Fruit fly (Drosophila melanogaster) whole organism: ENCODE results near the gene her.

ENCODE experiments used
- CG8478 ChIP-seq: fragments of >200 bp; optimal IDR thresholded peaks from 2 replicates; lab custom pipeline; 2018; ENCODE audit warnings: inconsistent platforms
- Dll ChIP-seq: fragments of >200 bp; optimal IDR thresholded peaks from 2 replicates; lab custom pipeline; 2017
- EcR ChIP-seq, 2 experiments: fragments of >200 bp; optimal IDR thresholded peaks; 2 replicates each; lab custom pipeline; 2017; ENCODE audit warnings: missing biosample characterization in 2 of 2, missing genetic modification characterization in 2 of 2, missing genetic modification reagents in 2 of 2
- pan ChIP-seq: fragments of >200 bp; optimal IDR thresholded peaks from 2 replicates; lab custom pipeline; 2017
- psq ChIP-seq: fragments of >200 bp; optimal IDR thresholded peaks from 2 replicates; lab custom pipeline; 2017
- usp ChIP-seq: fragments of >200 bp; optimal IDR thresholded peaks from 2 replicates; lab custom pipeline; 2017; ENCODE audit warnings: missing biosample characterization, missing genetic modification characterization, mixed read lengths

her gene

DNA sequence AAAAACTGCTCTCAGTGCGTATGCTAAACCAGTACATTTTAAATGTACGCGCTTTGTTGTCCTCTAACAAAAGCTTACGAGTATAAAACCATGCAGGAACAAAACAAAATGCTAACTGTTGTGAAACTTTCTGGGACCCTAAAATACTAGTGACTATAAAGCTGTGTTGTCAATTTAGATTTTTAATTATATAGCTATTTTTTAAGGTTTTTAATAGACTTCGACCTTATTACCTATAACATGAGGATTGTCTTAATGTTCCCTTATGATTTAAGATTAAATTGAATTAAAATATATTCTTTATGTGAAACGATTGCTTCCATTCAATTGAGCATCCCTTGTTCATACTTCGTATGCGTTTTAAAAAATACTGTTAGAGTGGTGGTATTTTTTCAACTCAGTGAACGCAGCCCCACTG lies 20.3 kb upstream of the her start:
- TF ChIP-seq EcR (GFP tag; optimal IDR thresholded peaks at IDR 0.05; lab: Kevin White, UChicago) (no peak), pan (lab: Kevin White, UChicago) (no peak), psq (lab: Kevin White, UChicago) (no peak), Dll (lab: Kevin White, UChicago) (no peak), usp (no peak)

DNA sequence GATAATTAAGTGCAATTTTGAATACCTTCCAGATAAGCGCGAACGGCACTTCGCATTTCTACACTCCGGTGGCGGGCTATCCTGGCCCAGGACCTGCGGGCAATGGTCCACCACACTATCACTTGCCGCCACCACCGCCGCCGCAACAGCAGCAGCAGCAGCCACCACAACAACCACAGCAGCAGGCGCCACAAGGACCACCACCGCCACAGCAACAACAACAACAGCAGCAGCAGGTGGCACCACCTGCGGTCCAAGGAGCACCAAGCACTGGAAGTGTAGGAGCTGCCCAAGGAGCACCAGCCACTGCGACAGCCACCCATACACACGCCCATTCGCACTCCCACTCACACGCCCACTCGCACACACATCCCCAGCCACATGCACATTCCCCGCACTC lies 19.5 kb upstream of the her start:
- TF ChIP-seq pan (lab: Kevin White, UChicago): no peak
- TF ChIP-seq Dll (lab: Kevin White, UChicago): no peak
- TF ChIP-seq usp: no peak
- TF ChIP-seq CG8478 (lab: Kevin White, UChicago): no peak
- TF ChIP-seq EcR (GFP tag; optimal IDR thresholded peaks at IDR 0.05; lab: Kevin White, UChicago): no peak
- no peak for TF ChIP-seq psq (lab: Kevin White, UChicago)

- TF ChIP-seq EcR (GFP tag; optimal IDR thresholded peaks at IDR 0.05; lab: Kevin White, UChicago) (no peak), usp (no peak), CG8478 (lab: Kevin White, UChicago) (no peak), pan (lab: Kevin White, UChicago) (no peak), Dll (lab: Kevin White, UChicago) (no peak), psq (lab: Kevin White, UChicago) (no peak)
Measured at dm6 chr2L:16672290-16672689, 4.7 kb upstream of the her start.

- no peak for TF ChIP-seq usp
- TF ChIP-seq Dll (lab: Kevin White, UChicago): no peak
- TF ChIP-seq CG8478 (lab: Kevin White, UChicago): no peak
- TF ChIP-seq psq (lab: Kevin White, UChicago): no peak
- TF ChIP-seq EcR (GFP tag; optimal IDR thresholded peaks at IDR 0.05; lab: Kevin White, UChicago): no peak
- no peak for TF ChIP-seq pan (lab: Kevin White, UChicago)
Measured at dm6 chr2L:16679073-16679472, 2.1 kb downstream of the her start.

dm6 chr2L:16679817-16680683 lies 3.1 kb downstream of the her start, which contains the start of the genes grp and squ:
Gene grp, plus strand, starts transcription at chr2L:16680054.
Gene squ, plus strand, starts transcription at chr2L:16680054.
- TF ChIP-seq pan (lab: Kevin White, UChicago) (no peak), EcR (GFP tag; optimal IDR thresholded peaks at IDR 0.05; lab: Kevin White, UChicago) (peak; percentile 20 to 62), psq (lab: Kevin White, UChicago) (no peak)

DNA sequence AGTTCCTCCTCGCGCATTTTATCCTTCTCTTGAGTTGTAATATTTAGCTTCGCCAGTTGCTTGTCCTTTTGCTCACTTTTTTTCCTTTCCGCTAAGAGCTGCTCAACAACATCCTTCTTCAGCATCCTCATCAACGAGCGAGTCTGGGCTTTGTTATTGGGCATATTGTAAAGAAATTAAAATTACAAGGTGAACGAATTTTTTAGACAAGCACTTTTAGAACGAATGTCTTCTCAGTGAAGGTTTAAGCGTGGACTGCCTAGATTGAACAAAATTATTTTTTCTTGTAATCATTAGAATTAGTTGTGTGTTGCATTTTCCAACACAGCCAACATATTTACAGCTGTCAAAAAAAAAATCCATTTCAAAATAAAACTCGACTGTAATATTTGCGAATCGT lies 5.2 kb downstream of the her start, which contains the start of gene CG33552:
Gene CG33552 (plus strand): TSS at position 301 of the 400 bp plus-strand sequence.
- TF ChIP-seq EcR (GFP tag; optimal IDR thresholded peaks at IDR 0.05; lab: Kevin White, UChicago): no peak
- TF ChIP-seq pan (lab: Kevin White, UChicago): no peak
- TF ChIP-seq psq (lab: Kevin White, UChicago): no peak
- no peak for TF ChIP-seq Dll (lab: Kevin White, UChicago)
- no peak for TF ChIP-seq usp
- no peak for TF ChIP-seq CG8478 (lab: Kevin White, UChicago)

dm6 chr2L:16683958-16684877 lies 7.2 kb downstream of the her start, which contains the start of gene CG31807:
Gene CG31807, minus strand, starts transcription at chr2L:16684008.
- TF ChIP-seq Dll (lab: Kevin White, UChicago) (no peak), EcR (GFP tag; optimal IDR thresholded peaks at IDR 0.05; lab: Kevin White, UChicago) (no peak)

DNA sequence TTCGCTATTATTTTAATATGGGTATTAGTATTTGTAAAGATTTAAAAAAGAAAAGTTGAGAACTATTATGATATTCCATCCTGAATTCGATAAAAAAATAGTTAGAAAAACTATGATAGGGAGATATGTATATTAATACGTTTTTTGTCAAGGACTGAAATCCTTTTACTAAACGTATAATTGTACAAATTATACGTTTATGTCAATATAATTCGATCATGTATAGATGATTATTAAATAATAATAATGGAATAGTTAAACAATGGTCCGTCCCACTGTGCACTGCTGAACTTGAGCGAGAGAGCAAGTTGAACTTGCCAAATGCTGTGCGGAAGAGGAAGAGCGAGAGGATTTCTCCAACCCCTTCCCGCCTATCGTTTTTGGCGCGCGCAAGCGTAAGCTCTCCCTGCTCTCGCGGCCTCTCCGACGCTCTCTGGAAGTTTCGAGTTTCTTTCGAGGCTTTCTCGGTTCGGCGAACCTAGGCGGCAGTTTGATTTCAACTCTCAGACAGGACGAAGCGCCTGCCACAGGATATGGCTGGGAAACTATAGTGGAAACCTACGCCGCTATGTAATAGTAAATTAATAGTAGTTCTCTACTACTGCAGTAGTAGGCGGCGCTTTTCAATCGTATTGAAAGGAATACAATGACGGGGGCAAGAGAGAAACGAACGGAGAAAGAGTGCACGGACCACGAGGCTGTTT lies 8.1 kb downstream of the her start:
- TF ChIP-seq pan (lab: Kevin White, UChicago): no peak
- no peak for TF ChIP-seq psq (lab: Kevin White, UChicago)
- TF ChIP-seq Dll (lab: Kevin White, UChicago): no peak
- peak in 1 of 2 experiments; percentile 65 for TF ChIP-seq EcR (GFP tag; optimal IDR thresholded peaks at IDR 0.05; lab: Kevin White, UChicago)

DNA sequence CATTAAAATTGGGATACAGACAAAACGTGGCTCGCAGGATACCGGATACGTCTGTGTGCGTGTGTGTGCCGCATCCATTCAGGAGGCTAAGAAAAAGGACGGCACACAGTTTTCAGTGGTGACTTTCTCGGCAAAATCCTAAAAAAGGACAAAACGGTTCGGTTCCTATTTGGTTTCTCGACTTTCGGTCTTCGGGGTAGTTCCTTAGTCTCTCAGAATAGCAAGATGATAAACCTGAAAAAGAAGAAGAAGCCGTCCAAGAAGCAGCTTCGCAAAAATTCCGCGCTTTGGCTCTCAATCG lies 8.6 kb downstream of the her start:
- TF ChIP-seq usp: no peak
- TF ChIP-seq psq (lab: Kevin White, UChicago): no peak
- TF ChIP-seq EcR (GFP tag; optimal IDR thresholded peaks at IDR 0.05; lab: Kevin White, UChicago): no peak
- no peak for TF ChIP-seq Dll (lab: Kevin White, UChicago)
- TF ChIP-seq pan (lab: Kevin White, UChicago): no peak
- no peak for TF ChIP-seq CG8478 (lab: Kevin White, UChicago)

dm6 chr2L:16686412-16687043 lies 9.5 kb downstream of the her start:
- TF ChIP-seq CG8478 (lab: Kevin White, UChicago) (no peak), usp (no peak), pan (lab: Kevin White, UChicago) (no peak), EcR (GFP tag; optimal IDR thresholded peaks at IDR 0.05; lab: Kevin White, UChicago) (no peak), psq (lab: Kevin White, UChicago) (no peak), Dll (lab: Kevin White, UChicago) (no peak)
